Fruit fly (Drosophila melanogaster): ENCODE results near the gene CG9331.

The CG9331 gene

DNA sequence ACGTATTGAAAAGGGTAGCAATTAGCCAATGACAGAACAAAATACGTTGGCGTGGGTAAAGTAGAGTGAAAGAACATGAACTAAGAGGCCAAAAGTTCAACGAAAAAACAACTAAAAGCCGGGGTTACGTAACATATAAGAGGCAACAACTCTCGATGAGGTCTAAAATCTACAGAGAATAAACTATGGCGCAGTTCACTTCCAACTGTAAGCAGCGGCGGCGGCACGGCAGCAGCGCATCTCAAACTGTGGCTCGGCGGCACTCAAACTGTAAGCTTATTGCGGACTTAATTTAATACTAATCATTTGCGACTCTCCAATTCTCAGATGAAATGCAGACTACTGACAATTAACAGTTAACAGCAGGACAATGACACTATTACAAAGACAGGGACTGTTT is 51.9 kb downstream of the CG9331 start (continued):
- no peak for TF ChIP-seq oc (tag; optimal IDR thresholded peaks at IDR 0.05)
- no peak for TF ChIP-seq dysf (GFP tag; IDR thresholded peaks at IDR 0.05)
- TF ChIP-seq cad (GFP tag; optimal IDR thresholded peaks at IDR 0.05) = peak; percentile 97
- TF ChIP-seq CG17568 (GFP tag; optimal IDR thresholded peaks at IDR 0.05) = no peak
- TF ChIP-seq BtbVII (GFP tag; optimal IDR thresholded peaks at IDR 0.05) = no peak
- 0 out of 2 replicates have a peak, but pooled peaks have one; percentile 11 for TF ChIP-seq CG14014 (GFP tag; IDR thresholded peaks at IDR 0.05)
- no peak for TF ChIP-seq crc (GFP tag; optimal IDR thresholded peaks at IDR 0.05)
- TF ChIP-seq CG8290 (GFP tag; optimal IDR thresholded peaks at IDR 0.05) = no peak
- peak in 1 of 2 experiments; percentile 22 for TF ChIP-seq CG8290 (tag; optimal IDR thresholded peaks at IDR 0.05)
- no peak for TF ChIP-seq CG33557 (GFP tag; optimal IDR thresholded peaks at IDR 0.05)
- no peak for TF ChIP-seq Trl (optimal IDR thresholded peaks at IDR 0.05)
- TF ChIP-seq Trl (GFP tag; optimal IDR thresholded peaks at IDR 0.05) = no peak
- peak in 1 of 2 experiments; percentile 87 for TF ChIP-seq Pdp1 (GFP tag; optimal IDR thresholded peaks at IDR 0.05)
- no peak for TF ChIP-seq Eip74EF (GFP tag; optimal IDR thresholded peaks at IDR 0.05)
- peak; percentile 54; the same call in 2 of the 3 replicates for TF ChIP-seq CG16813 (GFP tag; IDR thresholded peaks at IDR 0.05; ENCODE audit: partially characterized antibody)
- no peak for TF ChIP-seq CG13424 (tag; optimal IDR thresholded peaks at IDR 0.05)
- peak; percentile 42; the same call in 1 of the 2 replicates for TF ChIP-seq Adf1 (GFP tag; IDR thresholded peaks at IDR 0.05)
- no peak for TF ChIP-seq Rx (GFP tag; IDR thresholded peaks at IDR 0.05)
- TF ChIP-seq Ravus (GFP tag; IDR thresholded peaks at IDR 0.05) = no peak
- peak; percentile 23 for TF ChIP-seq CG6854 (GFP tag; optimal IDR thresholded peaks at IDR 0.05)
- no peak for TF ChIP-seq CkIIα-i1 (GFP tag; IDR thresholded peaks at IDR 0.05)
- no peak for TF ChIP-seq wor (GFP tag; IDR thresholded peaks at IDR 0.05)
- peak; percentile 54; the same call in 1 of the 2 replicates for TF ChIP-seq tna (GFP tag; IDR thresholded peaks at IDR 0.05; ENCODE audit: partially characterized antibody)
- TF ChIP-seq CG6654 (GFP tag; optimal IDR thresholded peaks at IDR 0.05) = peak; percentile 99
- TF ChIP-seq Six4 (GFP tag; optimal IDR thresholded peaks at IDR 0.05) = no peak
- no peak for TF ChIP-seq CG2875 (GFP tag; optimal IDR thresholded peaks at IDR 0.05)
- no peak for TF ChIP-seq CG15479 (GFP tag; optimal IDR thresholded peaks at IDR 0.05)
- peak; percentile 26; the same call in 1 of the 3 replicates for TF ChIP-seq CG7963 (GFP tag; IDR thresholded peaks at IDR 0.05; ENCODE audit: partially characterized antibody)
- no peak for TF ChIP-seq Sry-δ (GFP tag; optimal IDR thresholded peaks at IDR 0.05)
- TF ChIP-seq CG8944 (GFP tag; optimal IDR thresholded peaks at IDR 0.05) = no peak
- no peak for TF ChIP-seq CG4820 (GFP tag; optimal IDR thresholded peaks at IDR 0.05)
- TF ChIP-seq CG1792 (GFP tag; optimal IDR thresholded peaks at IDR 0.05) = no peak
- no peak; the same call in 1 of the 2 replicates for TF ChIP-seq CG32532 (GFP tag; IDR thresholded peaks at IDR 0.05)
- no peak for TF ChIP-seq da (GFP tag; optimal IDR thresholded peaks at IDR 0.05)
- no peak for TF ChIP-seq CG9437 (GFP tag; optimal IDR thresholded peaks at IDR 0.05)
- no peak for TF ChIP-seq sna (GFP tag; IDR thresholded peaks at IDR 0.05; ENCODE audit: partially characterized antibody)
- TF ChIP-seq ase (GFP tag; IDR thresholded peaks at IDR 0.05) = no peak
- TF ChIP-seq nerfin-2 (GFP tag; IDR thresholded peaks at IDR 0.05; ENCODE audit: partially characterized antibody) = peak; percentile 59
- no peak for TF ChIP-seq onecut (GFP tag; IDR thresholded peaks at IDR 0.05)
- no peak for TF ChIP-seq hb (GFP tag; IDR thresholded peaks at IDR 0.05; ENCODE audit: partially characterized antibody)
- no peak for TF ChIP-seq Atf6 (GFP tag; IDR thresholded peaks at IDR 0.05)
- no peak for TF ChIP-seq Drgx (GFP tag; IDR thresholded peaks at IDR 0.05)
- peak; percentile 38; the same call in 1 of the 3 replicates for TF ChIP-seq CG6791 (GFP tag; IDR thresholded peaks at IDR 0.05; ENCODE audit: partially characterized antibody)
- TF ChIP-seq mld (GFP tag; IDR thresholded peaks at IDR 0.05; ENCODE audit: partially characterized antibody) = 0 out of 3 replicates have a peak, but pooled peaks have one; percentile 43
- TF ChIP-seq Bgb (GFP tag; IDR thresholded peaks at IDR 0.05; ENCODE audit: partially characterized antibody) = peak; percentile 39; the same call in 1 of the 2 replicates
- no peak for TF ChIP-seq Side (GFP tag; optimal IDR thresholded peaks at IDR 0.05)
- TF ChIP-seq CG7839 (tag; optimal IDR thresholded peaks at IDR 0.05) = no peak
- TF ChIP-seq HLH4C (GFP tag; IDR thresholded peaks at IDR 0.05; ENCODE audit: partially characterized antibody) = peak; percentile 47; the same call in 1 of the 3 replicates
- TF ChIP-seq Med (GFP tag) = peak; percentile 6
- TF ChIP-seq sqz (GFP tag; optimal IDR thresholded peaks at IDR 0.05) = no peak

All from whole organism, embryonic.